Worm (Caenorhabditis elegans) whole organism, midembryonic: ENCODE data around the gene flp-6.
A peak's percentile ranks its signal among the peaks of the same experiment; 100 is the strongest.

Experiments
- T22C8.4 ChIP-seq: fragments of 200-800 bp; sonication (Bioruptor generic); IDR thresholded peaks from 2 replicates; pipeline ENCODE4 v1.3.6; 2022; ENCODE audit warnings: missing genetic modification characterization, missing compliant biosample characterization
- cog-1 ChIP-seq: sonication (generic microtip); optimal IDR thresholded peaks from 2 replicates; lab custom pipeline; 2016; ENCODE audit warnings: missing genetic modification characterization, missing compliant biosample characterization
- flt-1 ChIP-seq: fragments of 200-800 bp; sonication (Bioruptor generic); IDR thresholded peaks from 2 replicates; pipeline ENCODE4 v1.3.6; 2022; ENCODE audit warnings: missing genetic modification characterization, missing compliant biosample characterization
- klf-2 ChIP-seq: fragments of 200-800 bp; sonication (Bioruptor generic); conservative IDR thresholded peaks from 2 replicates; pipeline ENCODE4 v1.3.6; 2022; ENCODE audit warnings: missing genetic modification reagents, missing genetic modification characterization, missing compliant biosample characterization
- med-1 ChIP-seq: sonication (generic microtip); optimal IDR thresholded peaks from 2 replicates; lab custom pipeline; 2017; ENCODE audit warnings: missing genetic modification characterization, mild to moderate bottlenecking, missing compliant biosample characterization, antibody characterized with exemption, missing genetic modification reagents; ENCODE audit not compliant: insufficient read depth
- ref-1 ChIP-seq: fragments of 200-800 bp; sonication (Bioruptor generic); conservative IDR thresholded peaks from 2 replicates; pipeline ENCODE4 v1.3.6; 2022; ENCODE audit warnings: missing genetic modification reagents, missing genetic modification characterization, missing compliant biosample characterization
- tab-1 ChIP-seq: fragments of 200-800 bp; sonication (Bioruptor generic); IDR thresholded peaks from 2 replicates; pipeline ENCODE4 v1.3.6; 2022; ENCODE audit warnings: missing genetic modification characterization, missing compliant biosample characterization
- ztf-23 ChIP-seq: fragments of 200-800 bp; sonication (Bioruptor generic); IDR thresholded peaks from 2 replicates; pipeline ENCODE4 v1.3.6; 2022; ENCODE audit warnings: missing genetic modification reagents, missing genetic modification characterization, missing compliant biosample characterization
- ztf-29 ChIP-seq: fragments of 200-800 bp; sonication (Bioruptor generic); IDR thresholded peaks from 2 replicates; pipeline ENCODE4 v1.3.6; 2022; ENCODE audit warnings: missing genetic modification reagents, missing genetic modification characterization, missing compliant biosample characterization

Gene flp-6

ce11 chrV:9471675-9472074 is at the start of gene flp-6:
Gene flp-6 (plus strand): TSS chrV:9471975.
- TF ChIP-seq T22C8.4 (GFP tag; lab: Robert Waterston, UW) = no peak
- TF ChIP-seq ztf-29 (GFP tag; lab: Robert Waterston, UW) = no peak
- TF ChIP-seq ref-1 = no peak
- no peak for TF ChIP-seq cog-1 (tag; lab: Kevin White, UChicago)
- no peak for TF ChIP-seq med-1
- no peak for TF ChIP-seq klf-2 (GFP tag; lab: Robert Waterston, UW)
- TF ChIP-seq flt-1 (GFP tag; lab: Robert Waterston, UW) = no peak
- TF ChIP-seq tab-1 = no peak
- no peak for TF ChIP-seq ztf-23 (GFP tag; lab: Robert Waterston, UW)

DNA sequence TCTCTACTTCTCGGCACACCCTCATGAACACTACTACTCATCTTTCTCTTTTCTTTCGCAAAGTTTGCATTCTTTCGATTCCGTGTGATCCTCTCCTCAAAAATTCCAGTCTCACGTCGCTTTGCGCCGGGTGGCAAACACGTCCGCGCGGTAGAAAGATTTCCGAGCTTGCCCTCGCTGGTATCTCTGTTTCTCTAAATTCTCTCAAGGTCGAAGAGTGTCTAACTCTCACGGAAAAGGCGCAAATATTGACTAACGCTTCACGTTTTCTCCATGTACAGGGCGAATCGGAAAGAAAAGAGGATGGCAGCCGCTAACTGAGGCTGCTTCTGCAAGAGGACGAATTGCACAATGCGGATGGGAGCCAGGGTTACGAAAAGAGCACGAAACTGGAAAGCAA is 49.0 kb upstream of the flp-6 start:
- TF ChIP-seq T22C8.4 (GFP tag; lab: Robert Waterston, UW) (no peak), ztf-23 (GFP tag; lab: Robert Waterston, UW) (no peak), tab-1 (no peak), cog-1 (tag; lab: Kevin White, UChicago) (no peak), klf-2 (GFP tag; lab: Robert Waterston, UW) (0 out of 2 replicates have a peak, but pooled peaks have one; percentile 41), ztf-29 (GFP tag; lab: Robert Waterston, UW) (0 out of 2 replicates have a peak, but pooled peaks have one; percentile 51), ref-1 (no peak)

ce11 chrV:9423539-9423938 is 48.2 kb upstream of the flp-6 start:
- no peak for TF ChIP-seq med-1
- no peak for TF ChIP-seq T22C8.4 (GFP tag; lab: Robert Waterston, UW)
- no peak for TF ChIP-seq klf-2 (GFP tag; lab: Robert Waterston, UW)
- no peak for TF ChIP-seq cog-1 (tag; lab: Kevin White, UChicago)

ce11 chrV:9424514-9424913 is 47.3 kb upstream of the flp-6 start:
- peak; percentile 42 for TF ChIP-seq cog-1 (tag; lab: Kevin White, UChicago)
- no peak for TF ChIP-seq flt-1 (GFP tag; lab: Robert Waterston, UW)

DNA sequence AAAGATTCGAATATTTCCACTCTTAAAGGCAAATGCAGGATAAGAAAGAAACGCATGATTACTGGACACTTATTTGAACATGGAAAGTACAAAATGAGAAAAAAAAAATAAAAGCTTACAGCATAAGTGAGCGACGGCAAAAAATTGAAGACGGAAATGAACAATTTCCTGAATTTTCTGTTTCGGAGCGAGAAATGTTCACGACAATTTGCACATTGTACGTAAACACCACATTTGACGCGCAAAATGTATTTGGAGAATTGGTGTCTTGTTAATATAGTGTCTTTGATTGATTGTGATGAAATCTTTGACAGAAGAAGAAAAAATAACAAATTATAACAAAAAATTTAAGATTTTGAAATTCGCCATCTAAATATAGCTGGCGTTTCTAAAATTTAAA is 46.2 kb upstream of the flp-6 start, which contains the start of gene F36D4.5:
F36D4.5 (minus strand) TSS at position 225 of the 400 bp plus-strand sequence.
- TF ChIP-seq ref-1 (no peak), klf-2 (GFP tag; lab: Robert Waterston, UW) (no peak), T22C8.4 (GFP tag; lab: Robert Waterston, UW) (no peak), cog-1 (tag; lab: Kevin White, UChicago) (no peak), ztf-29 (GFP tag; lab: Robert Waterston, UW) (no peak), tab-1 (no peak), ztf-23 (GFP tag; lab: Robert Waterston, UW) (no peak)

DNA sequence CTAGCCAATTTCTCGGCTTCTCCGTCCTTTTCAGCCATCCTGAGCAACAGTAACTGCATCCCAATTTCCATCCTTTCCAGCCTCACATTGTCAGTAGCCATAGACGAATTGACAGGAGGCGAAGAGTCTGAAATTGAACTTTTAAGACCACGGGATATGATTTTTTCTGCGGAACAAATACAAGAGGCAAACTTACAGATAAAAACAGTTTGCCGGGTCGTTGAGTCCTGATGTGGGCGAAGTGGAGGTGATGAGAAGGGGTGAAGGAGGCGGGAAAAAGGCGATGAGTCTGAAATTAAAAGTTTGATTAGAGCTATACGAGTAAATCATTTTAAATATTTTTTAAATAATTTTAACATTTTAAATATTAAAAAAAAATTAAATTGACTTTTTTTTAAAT is 44.7 kb upstream of the flp-6 start, which contains the start of gene F36D4.6:
F36D4.6 (minus strand) TSS at position 101 of the 400 bp plus-strand sequence.
- TF ChIP-seq med-1 (no peak), klf-2 (GFP tag; lab: Robert Waterston, UW) (no peak), flt-1 (GFP tag; lab: Robert Waterston, UW) (no peak), tab-1 (no peak), cog-1 (tag; lab: Kevin White, UChicago) (no peak), T22C8.4 (GFP tag; lab: Robert Waterston, UW) (no peak), ztf-23 (GFP tag; lab: Robert Waterston, UW) (no peak), ref-1 (no peak), ztf-29 (GFP tag; lab: Robert Waterston, UW) (no peak)

DNA sequence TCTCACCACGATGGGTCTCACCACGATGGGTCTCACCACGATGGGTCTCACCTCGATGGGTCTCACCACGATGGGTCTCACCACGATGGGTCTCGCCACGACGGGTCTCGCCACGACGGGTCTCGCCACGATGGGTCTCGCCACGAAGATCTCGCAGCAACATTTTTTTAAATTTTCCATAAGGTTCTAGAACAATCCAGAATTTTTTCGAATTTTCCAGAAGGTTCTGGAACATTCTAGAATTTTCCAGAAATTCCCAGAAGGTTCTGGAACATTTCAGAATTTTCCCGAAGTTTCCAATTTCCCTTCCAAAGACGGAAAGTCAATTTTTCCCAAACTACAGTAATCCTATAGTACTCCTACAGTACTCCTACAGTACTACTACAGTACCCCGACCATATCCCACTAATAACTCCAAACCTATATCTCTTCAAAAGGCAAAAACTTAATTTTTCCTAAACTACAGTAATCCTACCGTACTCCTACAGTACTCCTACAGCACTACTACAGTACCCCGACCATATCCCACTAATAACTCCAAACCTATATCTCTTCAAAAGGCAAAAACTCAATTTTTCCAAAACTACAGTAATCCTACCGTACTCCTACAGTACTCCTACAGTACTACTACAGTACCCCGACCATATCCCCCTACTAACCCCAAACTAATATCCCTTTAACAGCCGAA is 32.3 kb upstream of the flp-6 start, which contains the start of gene Y54B9A.1:
Y54B9A.1 (minus strand) TSS at position 235 of the 688 bp plus-strand sequence.
- TF ChIP-seq ztf-23 (GFP tag; lab: Robert Waterston, UW) (peak; percentile 52; the same call in 1 of the 2 replicates), flt-1 (GFP tag; lab: Robert Waterston, UW) (peak; percentile 55; the same call in 1 of the 2 replicates)

ce11 chrV:9440003-9440319 is 31.8 kb upstream of the flp-6 start:
- no peak for TF ChIP-seq klf-2 (GFP tag; lab: Robert Waterston, UW)

ce11 chrV:9441046-9441445 is 30.7 kb upstream of the flp-6 start:
- TF ChIP-seq tab-1 (no peak), cog-1 (tag; lab: Kevin White, UChicago) (no peak), ztf-23 (GFP tag; lab: Robert Waterston, UW) (no peak), med-1 (no peak), ref-1 (no peak), klf-2 (GFP tag; lab: Robert Waterston, UW) (no peak), T22C8.4 (GFP tag; lab: Robert Waterston, UW) (no peak), flt-1 (GFP tag; lab: Robert Waterston, UW) (no peak), ztf-29 (GFP tag; lab: Robert Waterston, UW) (no peak)

ce11 chrV:9442471-9442870 is 29.3 kb upstream of the flp-6 start:
- no peak for TF ChIP-seq ztf-23 (GFP tag; lab: Robert Waterston, UW)
- no peak for TF ChIP-seq flt-1 (GFP tag; lab: Robert Waterston, UW)
- no peak for TF ChIP-seq klf-2 (GFP tag; lab: Robert Waterston, UW)
- TF ChIP-seq cog-1 (tag; lab: Kevin White, UChicago) = no peak
- no peak for TF ChIP-seq T22C8.4 (GFP tag; lab: Robert Waterston, UW)
- TF ChIP-seq tab-1 = no peak
- TF ChIP-seq ref-1 = no peak
- TF ChIP-seq med-1 = no peak
- no peak for TF ChIP-seq ztf-29 (GFP tag; lab: Robert Waterston, UW)

DNA sequence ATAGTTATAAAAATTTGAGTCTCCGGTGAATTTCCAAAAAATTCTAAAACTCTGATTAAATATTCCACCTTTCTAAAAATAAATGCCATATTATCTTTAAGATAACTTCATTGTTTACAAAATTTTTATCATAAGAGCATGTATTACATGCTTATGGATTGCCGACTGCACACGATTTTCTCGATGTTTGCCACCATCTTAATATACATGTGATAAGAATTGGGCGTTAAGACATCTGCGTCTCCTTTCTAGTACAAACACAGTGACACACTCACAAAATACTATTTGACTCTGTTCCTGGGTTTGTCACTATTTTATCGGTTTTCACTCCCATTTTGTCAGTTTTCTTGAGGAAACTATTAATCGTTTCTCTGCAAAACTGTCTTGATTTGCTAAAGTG is 28.7 kb upstream of the flp-6 start:
- no peak for TF ChIP-seq T22C8.4 (GFP tag; lab: Robert Waterston, UW)
- no peak for TF ChIP-seq med-1
- TF ChIP-seq tab-1 = no peak
- no peak for TF ChIP-seq ztf-29 (GFP tag; lab: Robert Waterston, UW)
- TF ChIP-seq ref-1 = no peak
- TF ChIP-seq ztf-23 (GFP tag; lab: Robert Waterston, UW) = no peak
